Worm (Caenorhabditis elegans) whole organism, L3 larva: ENCODE measurements around the gene cup-4.

ENCODE experiments used
- R02D3.7 ChIP-seq: fragments of 150-350 bp; optimal IDR thresholded peaks from 2 replicates; lab custom pipeline; 2014; ENCODE audit warnings: missing biosample characterization, missing genetic modification characterization
- ceh-82 ChIP-seq: fragments of 150-350 bp; optimal IDR thresholded peaks from 2 replicates; lab custom pipeline; 2014; ENCODE audit warnings: missing biosample characterization, missing genetic modification characterization
- ceh-9 ChIP-seq: sonication (generic microtip); optimal IDR thresholded peaks from 2 replicates; lab custom pipeline; 2018; ENCODE audit warnings: missing biosample characterization, missing genetic modification characterization
- daf-12 ChIP-seq: fragments of 150-350 bp; optimal IDR thresholded peaks from 2 replicates; lab custom pipeline; 2014; ENCODE audit warnings: missing biosample characterization, missing genetic modification reagents, missing genetic modification characterization
- elt-3 ChIP-seq, 3 experiments: fragments of 150-350 bp in 1 of 3; sonication (generic microtip) in 2 of 3; optimal IDR thresholded peaks; 2 replicates in 2 of 3; 4 replicates in 1 of 3; lab custom pipeline; 2014 to 2017; ENCODE audit warnings: missing biosample characterization in 3 of 3, missing genetic modification characterization in 3 of 3
- fkh-10 ChIP-seq: sonication (generic microtip); optimal IDR thresholded peaks from 2 replicates; lab custom pipeline; 2017; ENCODE audit warnings: missing biosample characterization, missing genetic modification reagents, missing genetic modification characterization
- jun-1 ChIP-seq: fragments of 150-350 bp; optimal IDR thresholded peaks from 2 replicates; lab custom pipeline; 2014; ENCODE audit warnings: missing biosample characterization, missing genetic modification reagents, missing genetic modification characterization
- lin-39 ChIP-seq: fragments of 150-350 bp; optimal IDR thresholded peaks from 2 replicates; lab custom pipeline; 2018; ENCODE audit warnings: missing biosample characterization, missing genetic modification reagents, missing genetic modification characterization
- lsy-12 ChIP-seq: sonication (generic microtip); optimal IDR thresholded peaks from 2 replicates; lab custom pipeline; 2016; ENCODE audit warnings: mild to moderate bottlenecking, missing genetic modification characterization, missing compliant biosample characterization
- nhr-11 ChIP-seq: fragments of 150-350 bp; optimal IDR thresholded peaks from 2 replicates; lab custom pipeline; 2014; ENCODE audit warnings: missing biosample characterization, missing genetic modification characterization
- nhr-12 ChIP-seq: fragments of 150-350 bp; optimal IDR thresholded peaks from 2 replicates; lab custom pipeline; 2014; ENCODE audit warnings: missing biosample characterization, missing genetic modification characterization
- nhr-237 ChIP-seq: fragments of 150-350 bp; optimal IDR thresholded peaks from 2 replicates; lab custom pipeline; 2014; ENCODE audit warnings: missing biosample characterization, missing genetic modification characterization
- unc-62 ChIP-seq: fragments of 150-350 bp; sonication (generic microtip); optimal IDR thresholded peaks from 4 replicates; lab custom pipeline; 2014; ENCODE audit warnings: missing biosample characterization, missing genetic modification reagents, missing genetic modification characterization
- zag-1 ChIP-seq: fragments of 150-350 bp; optimal IDR thresholded peaks from 2 replicates; lab custom pipeline; 2014; ENCODE audit warnings: missing biosample characterization, missing genetic modification characterization

DNA sequence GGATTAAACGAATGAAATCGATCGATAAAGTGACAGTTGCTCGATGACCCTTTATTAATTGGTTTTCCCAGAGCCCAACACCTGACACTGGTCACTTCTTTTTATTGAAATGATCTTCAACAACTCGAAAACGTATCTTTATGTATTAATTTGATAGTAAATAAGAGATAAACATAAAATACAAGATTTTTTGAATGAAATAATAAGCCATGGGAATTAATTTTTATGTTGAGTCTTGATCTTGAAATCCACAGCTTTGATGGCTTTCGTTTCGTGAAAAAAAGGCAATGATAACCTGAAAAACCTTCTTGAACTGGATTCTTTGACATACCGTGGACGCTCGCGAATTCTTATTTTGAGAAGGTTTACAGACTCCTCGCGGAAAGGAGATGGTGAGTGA lies 41.2 kb downstream of the cup-4 start, which contains the start of gene pcp-5:
- TF ChIP-seq zag-1 (tag; lab: Kevin White, UChicago) (no peak), lsy-12 (tag; lab: Kevin White, UChicago) (no peak), unc-62 (GFP tag; lab: Kevin White, UChicago) (no peak), nhr-237 (no peak), daf-12 (tag; lab: Kevin White, UChicago) (no peak), ceh-9 (no peak), nhr-11 (tag; lab: Kevin White, UChicago) (no peak), fkh-10 (GFP tag; lab: Kevin White, UChicago) (no peak), lin-39 (tag; lab: Kevin White, UChicago) (no peak), elt-3 (tag; optimal IDR thresholded peaks at IDR 0.05; lab: Kevin White, UChicago) (no peak), ceh-82 (no peak), nhr-12 (no peak), R02D3.7 (tag; lab: Kevin White, UChicago) (no peak), jun-1 (tag; lab: Kevin White, UChicago) (no peak)
